Fruit fly (Drosophila melanogaster): ENCODE data around the gene Ravus.

The Ravus gene

dm6 chr3R:13218733-13219132 is 45.1 kb downstream of the Ravus start (continued):
- no peak for TF ChIP-seq Hr51 (GFP tag; optimal IDR thresholded peaks at IDR 0.05)
- no peak for TF ChIP-seq tna (GFP tag; IDR thresholded peaks at IDR 0.05; ENCODE audit: partially characterized antibody)
- no peak for TF ChIP-seq Jarid2 (GFP tag; optimal IDR thresholded peaks at IDR 0.05)
- no peak; the same call in 2 of the 3 replicates for TF ChIP-seq dysf (GFP tag; IDR thresholded peaks at IDR 0.05)
- no peak for TF ChIP-seq aop (GFP tag; IDR thresholded peaks at IDR 0.05)
- no peak for TF ChIP-seq ab (GFP tag; optimal IDR thresholded peaks at IDR 0.05)
- no peak for TF ChIP-seq sens (GFP tag)
- TF ChIP-seq CG4404 (GFP tag; IDR thresholded peaks at IDR 0.05), result no peak
- no peak for TF ChIP-seq cwo (GFP tag; optimal IDR thresholded peaks at IDR 0.05)
- no peak for TF ChIP-seq HLH4C (GFP tag; IDR thresholded peaks at IDR 0.05; ENCODE audit: partially characterized antibody)
- TF ChIP-seq phol (tag; optimal IDR thresholded peaks at IDR 0.05), result no peak
- no peak for TF ChIP-seq maf-S (GFP tag; optimal IDR thresholded peaks at IDR 0.05)
- no peak for TF ChIP-seq CG11723 (GFP tag; optimal IDR thresholded peaks at IDR 0.05)
- no peak for TF ChIP-seq fd96Cb (tag; optimal IDR thresholded peaks at IDR 0.05)
- no peak for TF ChIP-seq CG16863 (GFP tag; optimal IDR thresholded peaks at IDR 0.05)
- TF ChIP-seq zfh2 (GFP tag; optimal IDR thresholded peaks at IDR 0.05), result peak; percentile 2
- TF ChIP-seq CG10267 (tag; optimal IDR thresholded peaks at IDR 0.05), result no peak
- no peak for TF ChIP-seq CG12299 (tag; optimal IDR thresholded peaks at IDR 0.05)
- TF ChIP-seq gem (tag; optimal IDR thresholded peaks at IDR 0.05), result peak; percentile 51
- TF ChIP-seq CG10431 (GFP tag; optimal IDR thresholded peaks at IDR 0.05), result no peak
- peak; percentile 6 for TF ChIP-seq CG2712 (tag; optimal IDR thresholded peaks at IDR 0.05)
- no peak for TF ChIP-seq Doc2 (GFP tag; IDR thresholded peaks at IDR 0.05)
- TF ChIP-seq YL-1 (GFP tag; optimal IDR thresholded peaks at IDR 0.05), result no peak
- no peak for TF ChIP-seq ranshi (GFP tag; IDR thresholded peaks at IDR 0.05)
- TF ChIP-seq Pdp1 (GFP tag; optimal IDR thresholded peaks at IDR 0.05), result no peak
- no peak for TF ChIP-seq crol (GFP tag; IDR thresholded peaks at IDR 0.05)
- no peak for TF ChIP-seq CG13123 (GFP tag; optimal IDR thresholded peaks at IDR 0.05)
- TF ChIP-seq dan (GFP tag; IDR thresholded peaks at IDR 0.05), result no peak
- TF ChIP-seq kni (GFP tag; optimal IDR thresholded peaks at IDR 0.05), result no peak
- TF ChIP-seq pb (GFP tag; optimal IDR thresholded peaks at IDR 0.05), result no peak
- TF ChIP-seq CG14965 (GFP tag; optimal IDR thresholded peaks at IDR 0.05; ENCODE audit: borderline replicate concordance), result no peak
- peak; percentile 2 for TF ChIP-seq Fer3 (tag; optimal IDR thresholded peaks at IDR 0.05)
- TF ChIP-seq CG12942 (GFP tag; optimal IDR thresholded peaks at IDR 0.05), result no peak
- TF ChIP-seq CG5180 (GFP tag; optimal IDR thresholded peaks at IDR 0.05), result no peak
- no peak for TF ChIP-seq HLHmδ (GFP tag; optimal IDR thresholded peaks at IDR 0.05)
- TF ChIP-seq slp2 (GFP tag; optimal IDR thresholded peaks at IDR 0.05), result no peak
- TF ChIP-seq z (GFP tag; IDR thresholded peaks at IDR 0.05), result no peak
- no peak for TF ChIP-seq E2f1 (GFP tag; IDR thresholded peaks at IDR 0.05)
- no peak for TF ChIP-seq CG10209 (GFP tag; optimal IDR thresholded peaks at IDR 0.05)
- no peak for TF ChIP-seq usp (GFP tag; optimal IDR thresholded peaks at IDR 0.05)
- peak; percentile 11 for TF ChIP-seq unpg (GFP tag; optimal IDR thresholded peaks at IDR 0.05)
- no peak for TF ChIP-seq CG13287 (GFP tag; IDR thresholded peaks at IDR 0.05; ENCODE audit: partially characterized antibody)
- peak; percentile 7 for TF ChIP-seq ind (GFP tag; optimal IDR thresholded peaks at IDR 0.05)
- TF ChIP-seq chif (GFP tag; optimal IDR thresholded peaks at IDR 0.05), result no peak
- no peak for TF ChIP-seq CG12391 (tag; optimal IDR thresholded peaks at IDR 0.05)
- no peak for TF ChIP-seq Ets97D (GFP tag; optimal IDR thresholded peaks at IDR 0.05)
- TF ChIP-seq CG7372 (GFP tag; IDR thresholded peaks at IDR 0.05), result no peak
- peak; percentile 76 for TF ChIP-seq Rfx (GFP tag; IDR thresholded peaks at IDR 0.05)
- no peak for TF ChIP-seq D (optimal IDR thresholded peaks at IDR 0.05)
- TF ChIP-seq D (GFP tag; optimal IDR thresholded peaks at IDR 0.05), result no peak
- no peak for TF ChIP-seq ci (GFP tag; IDR thresholded peaks at IDR 0.05)
- no peak for TF ChIP-seq CTCF (GFP tag; optimal IDR thresholded peaks at IDR 0.05)
- TF ChIP-seq da (GFP tag; optimal IDR thresholded peaks at IDR 0.05), result no peak
